Worm (Caenorhabditis elegans): Measurements from ENCODE around the gene lpr-4.

ce11 chrX:11061904-11062303 lies 3.0 kb upstream of the lpr-4 start, which contains the start of gene lpr-5:
- TF ChIP-seq zip-8 (tag; optimal IDR thresholded peaks at IDR 0.05): no peak
- no peak for TF ChIP-seq lsy-2 (tag; optimal IDR thresholded peaks at IDR 0.05)
- no peak for TF ChIP-seq nhr-76 (tag; optimal IDR thresholded peaks at IDR 0.05)
- TF ChIP-seq ces-1 (GFP tag; optimal IDR thresholded peaks at IDR 0.05): no peak
- TF ChIP-seq unc-62 (GFP tag; optimal IDR thresholded peaks at IDR 0.05): no peak
- no peak for TF ChIP-seq ztf-11 (tag; optimal IDR thresholded peaks at IDR 0.05)
- TF ChIP-seq nhr-237 (tag; optimal IDR thresholded peaks at IDR 0.05): no peak
- TF ChIP-seq flh-1 (GFP tag; optimal IDR thresholded peaks at IDR 0.05): no peak

All from whole organism, mixed stage, embryonic.